Worm (Caenorhabditis elegans): Measurements from ENCODE around the gene F15H10.10.

Gene F15H10.10

DNA sequence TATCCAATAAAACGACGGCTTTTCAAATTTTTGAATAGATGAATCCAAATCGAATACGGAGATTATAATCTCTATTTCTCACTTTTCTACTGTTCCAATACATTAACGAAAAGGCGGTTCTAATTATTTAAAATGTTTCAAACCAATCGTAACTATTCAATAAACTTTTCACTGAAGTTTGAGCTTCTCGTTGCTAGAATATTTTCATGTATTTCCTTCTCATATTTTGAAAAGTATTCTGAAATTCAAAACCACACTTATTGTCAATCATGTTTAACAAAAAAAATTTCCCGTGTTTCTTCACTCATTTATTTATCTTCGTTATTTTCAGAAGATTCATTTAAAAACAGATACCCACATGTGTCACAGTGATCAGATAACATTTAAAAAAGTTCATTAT lies 14.0 kb downstream of the F15H10.10 start, which contains the start of gene F15H10.8:
F15H10.8 (minus strand) TSS at position 101 of the 400 bp plus-strand sequence.
- TF ChIP-seq lin-15B (tag; optimal IDR thresholded peaks at IDR 0.05): no peak
- TF ChIP-seq ztf-11 (tag; optimal IDR thresholded peaks at IDR 0.05): no peak
- TF ChIP-seq unc-86 (tag; optimal IDR thresholded peaks at IDR 0.05): no peak
- no peak for TF ChIP-seq rnt-1 (tag; optimal IDR thresholded peaks at IDR 0.05)
- TF ChIP-seq unc-62 (GFP tag; optimal IDR thresholded peaks at IDR 0.05): no peak
- no peak for TF ChIP-seq ceh-82 (tag; optimal IDR thresholded peaks at IDR 0.05)
- TF ChIP-seq zag-1 (tag; optimal IDR thresholded peaks at IDR 0.05): no peak
- no peak for TF ChIP-seq F16B12.6 (tag; optimal IDR thresholded peaks at IDR 0.05)
- TF ChIP-seq nhr-90 (tag; optimal IDR thresholded peaks at IDR 0.05; ENCODE audit: poor library complexity): no peak
- TF ChIP-seq lin-35 (GFP tag; optimal IDR thresholded peaks at IDR 0.05): no peak
- no peak for TF ChIP-seq alr-1 (tag; optimal IDR thresholded peaks at IDR 0.05; ENCODE audit: borderline replicate concordance)
- no peak for TF ChIP-seq unc-30 (tag; optimal IDR thresholded peaks at IDR 0.05)
- TF ChIP-seq sox-4 (tag; optimal IDR thresholded peaks at IDR 0.05): no peak

- TF ChIP-seq mab-9 (GFP tag; IDR thresholded peaks at IDR 0.05): no peak
- TF ChIP-seq elt-2 (tag; optimal IDR thresholded peaks at IDR 0.05): peak; percentile 93
- peak in 1 of 2 experiments; percentile 49 for TF ChIP-seq lin-35 (GFP tag; optimal IDR thresholded peaks at IDR 0.05)
- TF ChIP-seq nhr-20 (tag; optimal IDR thresholded peaks at IDR 0.05): peak; percentile 73
- no peak for TF ChIP-seq dpl-1 (GFP tag; optimal IDR thresholded peaks at IDR 0.05)
- TF ChIP-seq F16B12.6 (tag; optimal IDR thresholded peaks at IDR 0.05): no peak
- TF ChIP-seq nhr-71 (tag; optimal IDR thresholded peaks at IDR 0.05): peak; percentile 16
- no peak for TF ChIP-seq rnt-1 (tag; optimal IDR thresholded peaks at IDR 0.05)
- TF ChIP-seq nhr-90 (tag; optimal IDR thresholded peaks at IDR 0.05; ENCODE audit: poor library complexity): peak; percentile 1
- TF ChIP-seq pqm-1 (tag; optimal IDR thresholded peaks at IDR 0.05): peak; percentile 72
Measured at ce11 chrV:10399290-10399689, 17.5 kb downstream of the F15H10.10 start.

DNA sequence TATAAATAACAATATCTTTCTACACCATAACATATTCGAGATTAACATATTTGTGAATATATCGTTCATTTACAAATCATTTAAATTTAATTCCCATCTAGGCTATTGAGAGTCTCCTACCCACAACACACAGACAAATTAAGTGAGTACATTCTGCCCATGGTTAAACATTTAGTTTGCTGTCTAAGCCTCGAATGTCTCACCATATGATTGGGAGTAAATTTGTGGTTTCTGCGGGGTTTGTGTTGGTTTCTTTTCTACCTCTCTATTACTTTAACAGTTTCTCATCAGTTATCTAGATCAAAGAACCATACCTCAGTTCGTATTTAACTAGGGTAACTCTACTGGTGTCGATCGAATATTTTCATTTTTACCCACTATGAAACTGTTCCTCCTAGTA lies 18.4 kb downstream of the F15H10.10 start, which contains the start of gene ugt-2:
ugt-2 (plus strand) TSS at position 371 of the 400 bp plus-strand sequence.
- TF ChIP-seq lir-3 (tag; optimal IDR thresholded peaks at IDR 0.05; ENCODE audit: poor library complexity) (peak; percentile 8), nhr-85 (tag) (peak; percentile 54), snu-23 (GFP tag; optimal IDR thresholded peaks at IDR 0.05) (no peak), hlh-17 (GFP tag; optimal IDR thresholded peaks at IDR 0.05; ENCODE audit: borderline replicate concordance) (no peak), sup-37 (GFP tag; optimal IDR thresholded peaks at IDR 0.05) (no peak), lin-14 (GFP tag; optimal IDR thresholded peaks at IDR 0.05) (peak; percentile 22), lin-35 (GFP tag; optimal IDR thresholded peaks at IDR 0.05) (peak in 1 of 2 experiments; percentile 37), elt-2 (tag; optimal IDR thresholded peaks at IDR 0.05) (peak; percentile 46), dsc-1 (tag; optimal IDR thresholded peaks at IDR 0.05) (no peak), nhr-20 (tag; optimal IDR thresholded peaks at IDR 0.05) (peak; percentile 33), lin-13 (GFP tag; optimal IDR thresholded peaks at IDR 0.05) (no peak), elt-3 (tag; optimal IDR thresholded peaks at IDR 0.05) (peak in 1 of 6 experiments; percentile 0), nhr-237 (tag; optimal IDR thresholded peaks at IDR 0.05) (no peak)

DNA sequence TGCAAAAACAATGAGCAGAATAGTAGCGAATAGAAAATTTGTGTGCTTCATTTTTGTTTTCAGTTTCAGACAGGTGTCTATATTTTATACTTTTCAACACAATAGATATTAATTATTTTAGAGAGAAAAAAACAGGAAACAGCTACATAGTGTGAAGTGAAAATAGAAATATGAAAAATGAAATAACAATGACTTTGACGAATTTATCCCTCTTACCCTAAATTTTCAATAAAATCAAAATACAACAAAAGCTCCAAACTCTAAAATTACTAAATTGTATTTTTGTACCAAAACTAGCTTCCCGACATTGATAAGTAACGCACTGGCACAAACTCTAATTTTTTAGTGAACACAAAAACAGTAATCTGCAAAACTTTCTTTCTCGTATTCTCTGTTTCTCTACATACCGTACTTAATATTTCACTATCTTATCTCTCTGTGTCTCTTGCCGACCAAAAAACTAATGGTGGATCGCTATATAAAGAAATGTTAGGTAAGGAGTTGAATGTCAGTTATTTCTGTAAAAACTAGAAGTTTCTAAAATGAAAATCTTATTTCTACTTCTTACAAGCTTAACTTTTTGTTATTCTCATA lies 21.6 kb downstream of the F15H10.10 start, which contains the start of the genes col-151 and ugt-1:
col-151 (minus strand) TSS at position 51 of the 594 bp plus-strand sequence.
ugt-1 (plus strand) TSS at position 491 of the 594 bp plus-strand sequence.
- TF ChIP-seq C34B4.2 (tag; optimal IDR thresholded peaks at IDR 0.05): no peak
- TF ChIP-seq Y116A8C.19 (tag; optimal IDR thresholded peaks at IDR 0.05; ENCODE audit: borderline replicate concordance): no peak

DNA sequence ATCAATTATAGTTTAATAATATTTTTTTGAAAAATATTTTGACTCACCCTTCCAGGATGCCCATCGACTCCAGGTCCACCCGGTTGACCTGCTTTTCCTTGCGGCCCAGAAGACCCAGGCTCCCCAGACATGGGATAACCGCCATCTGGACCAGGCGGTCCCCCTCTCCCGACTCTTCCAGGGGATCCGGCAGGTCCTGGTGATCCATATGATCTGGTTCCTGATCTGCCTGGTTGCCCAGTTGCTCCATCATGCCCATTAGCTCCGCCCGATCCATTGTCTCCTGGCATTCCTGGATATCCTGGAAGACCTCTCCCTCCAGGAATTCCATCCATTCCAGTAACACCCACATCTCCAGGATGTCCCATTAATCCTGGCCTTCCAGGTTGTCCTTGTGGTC lies 23.1 kb downstream of the F15H10.10 start:
- peak; percentile 36 for TF ChIP-seq ceh-63 (GFP tag; optimal IDR thresholded peaks at IDR 0.05)
- no peak for TF ChIP-seq ceh-88 (GFP tag; IDR thresholded peaks at IDR 0.05)
